Worm (Caenorhabditis elegans) whole organism, mixed stage, embryonic: ENCODE data around the gene Y55F3AM.21.
A peak's percentile ranks its signal among the peaks of the same experiment; 100 is the strongest.

Experiments used
- M03D4.4 ChIP-seq: sonication (generic microtip); optimal IDR thresholded peaks from 2 replicates; lab custom pipeline; 2017; ENCODE audit warnings: mild to moderate bottlenecking, missing genetic modification characterization, missing compliant biosample characterization
- bed-3 ChIP-seq: fragments of 200-800 bp; sonication (Bioruptor generic); optimal IDR thresholded peaks from 3 replicates; lab custom pipeline; 2018; ENCODE audit warnings: mild to moderate bottlenecking, missing genetic modification characterization, moderate library complexity, missing compliant biosample characterization
- blmp-1 ChIP-seq: fragments of 150-350 bp; optimal IDR thresholded peaks from 2 replicates; lab custom pipeline; 2014; ENCODE audit warnings: missing biosample characterization, missing genetic modification characterization
- ceh-39 ChIP-seq: fragments of 150-350 bp; optimal IDR thresholded peaks from 2 replicates; lab custom pipeline; 2014; ENCODE audit warnings: missing biosample characterization, missing genetic modification characterization
- ceh-83 ChIP-seq: fragments of 200-800 bp; sonication (Bioruptor generic); optimal IDR thresholded peaks from 2 replicates; lab custom pipeline; 2018; ENCODE audit warnings: mild to moderate bottlenecking, missing genetic modification characterization, missing compliant biosample characterization
- ces-1 ChIP-seq: fragments of 150-350 bp; optimal IDR thresholded peaks from 2 replicates; lab custom pipeline; 2014; ENCODE audit warnings: missing biosample characterization, missing genetic modification reagents, missing genetic modification characterization
- cnd-1 ChIP-seq: fragments of 200-800 bp; sonication (Bioruptor generic); optimal IDR thresholded peaks from 2 replicates; lab custom pipeline; 2018; ENCODE audit warnings: mild to moderate bottlenecking, missing genetic modification characterization, missing compliant biosample characterization
- drap-1 ChIP-seq: fragments of 200-800 bp; sonication (Bioruptor generic); optimal IDR thresholded peaks from 3 replicates; lab custom pipeline; 2018; ENCODE audit warnings: mild to moderate bottlenecking, missing genetic modification characterization, missing compliant biosample characterization
- elt-1 ChIP-seq: sonication (generic microtip); optimal IDR thresholded peaks from 2 replicates; lab custom pipeline; 2017; ENCODE audit warnings: missing genetic modification characterization, mild to moderate bottlenecking, missing compliant biosample characterization, antibody characterized with exemption, moderate library complexity, borderline replicate concordance; ENCODE audit not compliant: insufficient read depth
- flh-1 ChIP-seq: fragments of 200-800 bp; sonication (Bioruptor generic); optimal IDR thresholded peaks from 2 replicates; lab custom pipeline; 2018; ENCODE audit warnings: mild to moderate bottlenecking, missing genetic modification characterization, moderate library complexity, missing compliant biosample characterization
- hlh-1 ChIP-seq: fragments of 150-350 bp; optimal IDR thresholded peaks from 2 replicates; lab custom pipeline; 2014; ENCODE audit warnings: missing biosample characterization, missing genetic modification reagents, missing genetic modification characterization
- lin-32 ChIP-seq: fragments of 200-800 bp; sonication (Bioruptor generic); optimal IDR thresholded peaks from 2 replicates; lab custom pipeline; 2018; ENCODE audit warnings: mild to moderate bottlenecking, missing genetic modification characterization, missing compliant biosample characterization
- lsy-2 ChIP-seq: fragments of 150-350 bp; optimal IDR thresholded peaks from 2 replicates; lab custom pipeline; 2014; ENCODE audit warnings: missing biosample characterization, missing genetic modification characterization
- mab-5 ChIP-seq: fragments of 150-350 bp; optimal IDR thresholded peaks from 2 replicates; lab custom pipeline; 2014; ENCODE audit warnings: missing biosample characterization, missing genetic modification characterization
- mep-1 ChIP-seq: fragments of 150-350 bp; optimal IDR thresholded peaks from 2 replicates; lab custom pipeline; 2017; ENCODE audit warnings: missing biosample characterization, missing genetic modification reagents, missing genetic modification characterization, inconsistent platforms
- mls-2 ChIP-seq: sonication (generic microtip); optimal IDR thresholded peaks from 2 replicates; lab custom pipeline; 2016; ENCODE audit warnings: mild to moderate bottlenecking, missing genetic modification characterization, moderate library complexity, missing compliant biosample characterization
- nhr-12 ChIP-seq: fragments of 150-350 bp; optimal IDR thresholded peaks from 2 replicates; lab custom pipeline; 2014; ENCODE audit warnings: missing biosample characterization, missing genetic modification characterization
- nhr-2 ChIP-seq: fragments of 150-350 bp; optimal IDR thresholded peaks from 2 replicates; lab custom pipeline; 2014; ENCODE audit warnings: missing biosample characterization, missing genetic modification characterization
- nhr-28 ChIP-seq: fragments of 150-350 bp; optimal IDR thresholded peaks from 2 replicates; lab custom pipeline; 2014; ENCODE audit warnings: missing biosample characterization, missing genetic modification characterization
- pha-4 ChIP-seq: fragments of 150-350 bp; optimal IDR thresholded peaks from 2 replicates; lab custom pipeline; 2018; ENCODE audit warnings: missing biosample characterization, missing genetic modification reagents, missing genetic modification characterization
- sem-2 ChIP-seq: fragments of 200-800 bp; sonication (Bioruptor generic); optimal IDR thresholded peaks from 2 replicates; lab custom pipeline; 2018; ENCODE audit warnings: mild to moderate bottlenecking, missing genetic modification characterization, missing compliant biosample characterization
- sptf-1 ChIP-seq: sonication (generic microtip); optimal IDR thresholded peaks from 2 replicates; lab custom pipeline; 2017; ENCODE audit warnings: mild to moderate bottlenecking, missing genetic modification characterization, moderate library complexity, missing compliant biosample characterization
- tbx-8 ChIP-seq: fragments of 200-800 bp; sonication (Bioruptor generic); optimal IDR thresholded peaks from 2 replicates; lab custom pipeline; 2018; ENCODE audit warnings: mild to moderate bottlenecking, missing genetic modification characterization, moderate library complexity, missing compliant biosample characterization
- unc-120 ChIP-seq: sonication (generic microtip); optimal IDR thresholded peaks from 2 replicates; lab custom pipeline; 2017; ENCODE audit warnings: missing genetic modification characterization, missing compliant biosample characterization; ENCODE audit not compliant: poor library complexity, severe bottlenecking
- unc-39 ChIP-seq: fragments of 150-350 bp; optimal IDR thresholded peaks from 2 replicates; lab custom pipeline; 2014; ENCODE audit warnings: missing biosample characterization, missing genetic modification characterization
- unc-62 ChIP-seq: fragments of 150-350 bp; optimal IDR thresholded peaks from 2 replicates; lab custom pipeline; 2014; ENCODE audit warnings: missing biosample characterization, missing genetic modification reagents, missing genetic modification characterization
- zip-8 ChIP-seq: fragments of 150-350 bp; optimal IDR thresholded peaks from 2 replicates; lab custom pipeline; 2014; ENCODE audit warnings: missing biosample characterization, missing genetic modification characterization
- ztf-11 ChIP-seq: fragments of 150-350 bp; optimal IDR thresholded peaks from 2 replicates; lab custom pipeline; 2014; ENCODE audit warnings: missing biosample characterization, missing genetic modification characterization

Y55F3AM.21 gene

DNA sequence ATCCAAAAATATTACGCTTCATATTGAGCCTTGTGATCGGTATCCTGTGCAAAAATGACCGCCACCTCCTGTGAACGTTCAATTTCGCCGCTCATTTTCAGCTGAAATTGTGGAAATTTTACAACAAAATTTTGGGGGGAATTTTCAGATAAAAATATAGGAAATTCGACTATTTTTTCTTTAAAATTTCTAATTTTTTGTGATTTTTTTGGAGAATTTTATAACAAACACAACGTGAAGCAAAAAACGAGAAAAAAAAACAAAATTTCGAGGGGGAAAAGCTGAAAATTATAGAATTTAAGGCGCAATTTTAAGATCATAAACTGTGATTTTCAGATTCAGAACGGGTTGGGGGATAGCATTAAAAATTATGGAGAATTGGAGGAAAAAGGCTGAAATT, 35.4 kb upstream of the Y55F3AM.21 start, which contains the start of gene csn-4:
TSS of gene csn-4 (minus strand) at position 101 of the 400 bp plus-strand sequence.
- TF ChIP-seq mls-2 (tag; lab: Kevin White, UChicago) (no peak), mab-5 (tag; lab: Kevin White, UChicago) (no peak), drap-1 (GFP tag; lab: Kevin White, UChicago) (no peak), tbx-8 (GFP tag; lab: Kevin White, UChicago) (no peak)

DNA sequence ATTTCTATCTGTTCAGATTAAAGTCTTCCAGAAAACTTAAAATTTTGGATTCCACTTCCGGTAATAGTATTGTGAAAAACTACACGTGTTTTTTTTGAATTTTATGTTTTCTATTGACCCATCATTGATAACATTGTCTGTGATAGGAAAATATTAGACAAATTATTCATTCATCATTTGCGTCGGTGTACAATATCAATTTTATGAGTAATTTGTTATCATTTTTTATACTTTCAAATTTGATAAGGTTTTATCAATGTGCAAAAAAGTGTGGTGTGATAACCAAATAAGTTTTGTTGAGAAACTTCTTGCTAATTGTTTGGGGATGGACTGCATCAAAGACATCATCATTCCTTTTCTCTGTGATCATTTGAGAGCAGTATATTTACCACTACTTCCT, 24.0 kb upstream of the Y55F3AM.21 start:
- TF ChIP-seq unc-120: no peak
- no peak for TF ChIP-seq flh-1
- TF ChIP-seq ceh-39 (tag; lab: Kevin White, UChicago): no peak
- TF ChIP-seq zip-8 (tag; lab: Kevin White, UChicago): no peak
- TF ChIP-seq tbx-8 (GFP tag; lab: Kevin White, UChicago): no peak
- no peak for TF ChIP-seq elt-1 (tag; lab: Kevin White, UChicago)
- TF ChIP-seq nhr-2 (tag; lab: Kevin White, UChicago): no peak
- TF ChIP-seq lin-32 (GFP tag; lab: Kevin White, UChicago): no peak
- TF ChIP-seq lsy-2 (tag; lab: Kevin White, UChicago): no peak
- no peak for TF ChIP-seq M03D4.4 (tag; lab: Kevin White, UChicago)
- no peak for TF ChIP-seq ces-1 (GFP tag; lab: Kevin White, UChicago)
- no peak for TF ChIP-seq nhr-12
- no peak for TF ChIP-seq bed-3 (GFP tag; lab: Kevin White, UChicago)
- TF ChIP-seq ztf-11: no peak
- TF ChIP-seq blmp-1: no peak
- no peak for TF ChIP-seq mep-1 (tag; lab: Kevin White, UChicago)
- TF ChIP-seq sem-2: no peak

- TF ChIP-seq blmp-1 (peak; percentile 57), ceh-83 (GFP tag; lab: Kevin White, UChicago) (no peak), cnd-1 (tag; lab: Kevin White, UChicago) (no peak), hlh-1 (tag; lab: Kevin White, UChicago) (no peak), unc-39 (no peak)
Observed at ce11 chrIV:1074069-1074468, 22.6 kb upstream of the Y55F3AM.21 start.

DNA sequence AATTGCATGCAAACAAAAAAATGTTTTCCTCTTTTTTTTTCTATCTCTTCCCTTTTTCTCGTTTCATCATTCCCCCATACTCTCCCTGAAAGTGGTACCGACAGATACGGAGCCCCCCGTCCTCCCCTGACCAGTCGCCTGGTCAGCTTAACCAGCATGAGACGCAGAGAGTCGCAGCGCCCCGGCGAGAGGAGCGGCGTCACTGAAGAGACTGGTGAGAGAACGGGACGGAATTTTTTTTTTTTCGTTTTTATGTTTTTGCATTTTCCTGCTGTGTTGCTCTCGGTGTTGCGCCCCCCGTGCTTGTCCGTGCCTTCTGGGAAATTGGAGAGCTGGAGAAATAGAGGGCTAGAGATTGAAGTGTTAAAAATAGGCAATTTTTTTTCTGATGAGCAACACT, 18.9 kb upstream of the Y55F3AM.21 start:
- TF ChIP-seq mab-5 (tag; lab: Kevin White, UChicago): no peak
- TF ChIP-seq ceh-83 (GFP tag; lab: Kevin White, UChicago): no peak
- TF ChIP-seq sptf-1 (tag; lab: Kevin White, UChicago): no peak
- no peak for TF ChIP-seq nhr-12
- TF ChIP-seq ztf-11: no peak

ce11 chrIV:1068730-1069244, 17.3 kb upstream of the Y55F3AM.21 start:
- no peak for TF ChIP-seq nhr-28 (tag; lab: Kevin White, UChicago)
- TF ChIP-seq pha-4 (tag; lab: Kevin White, UChicago): no peak
- no peak for TF ChIP-seq unc-62 (GFP tag; lab: Kevin White, UChicago)

DNA sequence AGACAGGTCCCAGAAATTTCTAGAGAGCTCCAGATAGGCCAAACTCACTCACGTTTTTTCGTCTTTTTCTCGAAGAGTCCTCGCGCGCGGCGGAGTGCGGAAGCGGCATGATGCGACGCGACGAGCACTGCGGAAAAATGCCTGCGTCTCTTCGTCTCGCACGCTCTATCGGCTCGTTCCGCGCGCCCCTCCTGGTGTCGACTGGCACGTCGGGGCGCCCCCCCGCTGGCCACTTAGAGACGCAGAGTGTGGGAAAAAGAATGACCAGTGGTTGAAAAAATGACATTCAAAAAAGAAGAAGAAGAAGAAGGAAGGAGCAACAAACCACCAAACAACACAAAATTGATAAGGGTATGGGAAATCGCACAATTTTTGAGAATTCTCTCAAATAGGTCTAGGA, 15.9 kb upstream of the Y55F3AM.21 start, which contains the start of gene znf-782:
TSS of gene znf-782 (minus strand) at position 96 of the 400 bp plus-strand sequence.
- TF ChIP-seq ces-1 (GFP tag; lab: Kevin White, UChicago) (no peak), sptf-1 (tag; lab: Kevin White, UChicago) (peak; percentile 51), M03D4.4 (tag; lab: Kevin White, UChicago) (peak; percentile 31), pha-4 (tag; lab: Kevin White, UChicago) (peak; percentile 16), lsy-2 (tag; lab: Kevin White, UChicago) (no peak)

ce11 chrIV:1065569-1065968, 14.1 kb upstream of the Y55F3AM.21 start:
- TF ChIP-seq mab-5 (tag; lab: Kevin White, UChicago) (no peak), zip-8 (tag; lab: Kevin White, UChicago) (no peak), nhr-28 (tag; lab: Kevin White, UChicago) (no peak), drap-1 (GFP tag; lab: Kevin White, UChicago) (no peak), elt-1 (tag; lab: Kevin White, UChicago) (no peak), nhr-12 (no peak), nhr-2 (tag; lab: Kevin White, UChicago) (no peak), pha-4 (tag; lab: Kevin White, UChicago) (no peak)
